Worm (Caenorhabditis elegans) whole organism, young adult: ENCODE measurements around the gene Y22D7AL.15.

Source experiments
- B0261.1 ChIP-seq: sonication (generic microtip); optimal IDR thresholded peaks from 2 replicates; lab custom pipeline; 2016; ENCODE audit warnings: mild to moderate bottlenecking, missing genetic modification characterization, moderate library complexity, missing compliant biosample characterization
- B0336.3 ChIP-seq: fragments of 200-800 bp; sonication (Bioruptor generic); IDR thresholded peaks from 2 replicates; pipeline ENCODE4 v1.3.6; 2022; ENCODE audit warnings: missing genetic modification characterization, missing compliant biosample characterization
- C06A6.2 ChIP-seq: fragments of 200-800 bp; sonication (Bioruptor generic); conservative IDR thresholded peaks from 2 replicates; pipeline ENCODE4 v1.3.6; 2022; ENCODE audit warnings: missing genetic modification characterization, missing compliant biosample characterization
- D2030.7 ChIP-seq: fragments of 200-800 bp; sonication (Bioruptor generic); IDR thresholded peaks from 2 replicates; pipeline ENCODE4 v1.3.6; 2022; ENCODE audit warnings: missing genetic modification reagents, missing genetic modification characterization, missing compliant biosample characterization
- F10E7.11 ChIP-seq: sonication (generic microtip); optimal IDR thresholded peaks from 2 replicates; lab custom pipeline; 2017; ENCODE audit warnings: mild to moderate bottlenecking, missing genetic modification characterization, moderate library complexity, missing compliant biosample characterization
- F39B2.1 ChIP-seq: fragments of 200-800 bp; sonication (Bioruptor generic); IDR thresholded peaks from 2 replicates; pipeline ENCODE4 v1.3.6; 2022; ENCODE audit warnings: missing genetic modification reagents, missing genetic modification characterization, missing compliant biosample characterization
- F55B11.4 ChIP-seq: sonication (generic microtip); optimal IDR thresholded peaks from 2 replicates; lab custom pipeline; 2016; ENCODE audit warnings: missing compliant biosample characterization, missing genetic modification characterization, borderline replicate concordance; ENCODE audit not compliant: insufficient read depth
- Y53G8AR.9 ChIP-seq: fragments of 200-800 bp; sonication (Bioruptor generic); conservative IDR thresholded peaks from 2 replicates; pipeline ENCODE4 v1.3.6; 2022; ENCODE audit warnings: missing genetic modification reagents, missing genetic modification characterization, missing compliant biosample characterization
- Y67H2A.10 ChIP-seq: fragments of 200-800 bp; sonication (Bioruptor generic); conservative IDR thresholded peaks from 2 replicates; pipeline ENCODE4 v1.3.6; 2022; ENCODE audit warnings: missing genetic modification reagents, missing genetic modification characterization, missing compliant biosample characterization
- Y79H2A.3 ChIP-seq: fragments of 200-800 bp; sonication (Bioruptor generic); conservative IDR thresholded peaks from 2 replicates; pipeline ENCODE4 v1.3.6; 2022; ENCODE audit warnings: missing genetic modification reagents, missing genetic modification characterization, missing compliant biosample characterization
- aptf-2 ChIP-seq: fragments of 200-800 bp; sonication (Bioruptor generic); conservative IDR thresholded peaks from 2 replicates; pipeline ENCODE4 v1.3.6; 2022; ENCODE audit warnings: missing genetic modification reagents, missing genetic modification characterization, missing compliant biosample characterization
- bed-2 ChIP-seq: fragments of 200-800 bp; sonication (Bioruptor generic); IDR thresholded peaks from 2 replicates; pipeline ENCODE4 v1.3.6; 2022; ENCODE audit warnings: missing genetic modification reagents, missing genetic modification characterization, missing compliant biosample characterization
- cebp-1 ChIP-seq, 2 experiments: fragments of 200-800 bp in 1 of 2; sonication (Bioruptor generic) in 1 of 2; sonication (generic microtip) in 1 of 2; IDR thresholded peaks in 1 of 2; optimal IDR thresholded peaks in 1 of 2; 2 replicates each; pipeline versions ENCODE4 v1.3.6 to Lab custom; 2017 to 2022; ENCODE audit warnings: missing compliant biosample characterization in 2 of 2, missing genetic modification characterization in 2 of 2, mild to moderate bottlenecking in 1 of 2, missing genetic modification reagents in 1 of 2, moderate library complexity in 1 of 2
- cebp-2 ChIP-seq: fragments of 200-800 bp; sonication (Bioruptor generic); IDR thresholded peaks from 2 replicates; pipeline ENCODE4 v1.3.6; 2022; ENCODE audit warnings: missing genetic modification characterization, missing compliant biosample characterization
- ceh-91 ChIP-seq: fragments of 200-800 bp; sonication (Bioruptor generic); IDR thresholded peaks from 2 replicates; pipeline ENCODE4 v1.3.6; 2022; ENCODE audit warnings: missing genetic modification reagents, missing genetic modification characterization, missing compliant biosample characterization
- dox-1 ChIP-seq: fragments of 200-800 bp; sonication (Bioruptor generic); IDR thresholded peaks from 2 replicates; pipeline ENCODE4 v1.3.6; 2022; ENCODE audit warnings: missing genetic modification reagents, missing genetic modification characterization, missing compliant biosample characterization
- dpff-1 ChIP-seq: sonication (generic microtip); optimal IDR thresholded peaks from 2 replicates; lab custom pipeline; 2017; ENCODE audit warnings: mild to moderate bottlenecking, missing genetic modification characterization, missing compliant biosample characterization
- dpl-1 ChIP-seq: fragments of 150-350 bp; optimal IDR thresholded peaks from 2 replicates; lab custom pipeline; 2014; ENCODE audit warnings: missing biosample characterization, missing genetic modification reagents, missing genetic modification characterization
- egl-44 ChIP-seq: fragments of 200-800 bp; sonication (Bioruptor generic); IDR thresholded peaks from 2 replicates; pipeline ENCODE4 v1.3.6; 2022; ENCODE audit warnings: missing genetic modification reagents, missing genetic modification characterization, missing compliant biosample characterization
- hmg-20 ChIP-seq: fragments of 200-800 bp; sonication (Bioruptor generic); IDR thresholded peaks from 2 replicates; pipeline ENCODE4 v1.3.6; 2022; ENCODE audit warnings: missing genetic modification reagents, missing genetic modification characterization, missing compliant biosample characterization
- hsf-1 ChIP-seq: fragments of 200-800 bp; sonication (Bioruptor generic); IDR thresholded peaks from 2 replicates; pipeline ENCODE4 v1.3.6; 2022; ENCODE audit warnings: missing genetic modification reagents, missing genetic modification characterization, missing compliant biosample characterization
- let-607 ChIP-seq, 2 experiments: fragments of 200-800 bp in 1 of 2; sonication (Bioruptor generic) in 1 of 2; sonication (generic microtip) in 1 of 2; optimal IDR thresholded peaks; 2 replicates each; lab custom pipeline; 2016 to 2018; ENCODE audit warnings: mild to moderate bottlenecking in 2 of 2, missing compliant biosample characterization in 2 of 2, missing genetic modification characterization in 2 of 2, moderate library complexity in 2 of 2, missing genotype in 1 of 2
- lin-26 ChIP-seq: fragments of 200-800 bp; sonication (Bioruptor generic); IDR thresholded peaks from 2 replicates; pipeline ENCODE4 v1.3.6; 2022; ENCODE audit warnings: missing genetic modification reagents, missing genetic modification characterization, missing compliant biosample characterization
- lin-54 ChIP-seq: fragments of 200-800 bp; sonication (Bioruptor generic); optimal IDR thresholded peaks from 2 replicates; lab custom pipeline; 2018; ENCODE audit warnings: mild to moderate bottlenecking, missing genetic modification characterization, missing compliant biosample characterization
- madf-10 ChIP-seq: sonication (generic microtip); optimal IDR thresholded peaks from 2 replicates; lab custom pipeline; 2016; ENCODE audit warnings: mild to moderate bottlenecking, missing genetic modification characterization, missing compliant biosample characterization
- madf-3 ChIP-seq: fragments of 200-800 bp; sonication (Bioruptor generic); IDR thresholded peaks from 2 replicates; pipeline ENCODE4 v1.3.6; 2022; ENCODE audit warnings: missing genetic modification reagents, missing genetic modification characterization, missing compliant biosample characterization
- mcd-1 ChIP-seq: fragments of 200-800 bp; sonication (Bioruptor generic); IDR thresholded peaks from 2 replicates; pipeline ENCODE4 v1.3.6; 2022; ENCODE audit warnings: missing genetic modification reagents, missing genetic modification characterization, missing compliant biosample characterization
- mes-4 ChIP-seq: sonication (generic microtip); optimal IDR thresholded peaks from 2 replicates; lab custom pipeline; 2016; ENCODE audit warnings: missing genotype, missing genetic modification characterization, missing compliant biosample characterization
- nfyb-1 ChIP-seq: fragments of 200-800 bp; sonication (Bioruptor generic); IDR thresholded peaks from 2 replicates; pipeline ENCODE4 v1.3.6; 2022; ENCODE audit warnings: missing genetic modification reagents, missing genetic modification characterization, missing compliant biosample characterization
- nhr-120 ChIP-seq: fragments of 200-800 bp; sonication (Bioruptor generic); IDR thresholded peaks from 2 replicates; pipeline ENCODE4 v1.3.6; 2022; ENCODE audit warnings: missing genetic modification characterization, missing compliant biosample characterization
- nhr-179 ChIP-seq: sonication (generic microtip); optimal IDR thresholded peaks from 2 replicates; lab custom pipeline; 2016; ENCODE audit warnings: mild to moderate bottlenecking, missing genetic modification characterization, missing compliant biosample characterization
- nhr-27 ChIP-seq: fragments of 200-800 bp; sonication (Bioruptor generic); optimal IDR thresholded peaks from 2 replicates; lab custom pipeline; 2018; ENCODE audit warnings: mild to moderate bottlenecking, missing genetic modification characterization, moderate library complexity, missing compliant biosample characterization
- nhr-90 ChIP-seq: sonication (generic microtip); optimal IDR thresholded peaks from 2 replicates; lab custom pipeline; 2016; ENCODE audit warnings: missing genotype, mild to moderate bottlenecking, missing genetic modification characterization, missing compliant biosample characterization
- pbrm-1 ChIP-seq: fragments of 200-800 bp; sonication (Bioruptor generic); IDR thresholded peaks from 2 replicates; pipeline ENCODE4 v1.3.6; 2022; ENCODE audit warnings: missing genetic modification reagents, missing genetic modification characterization, missing compliant biosample characterization
- snpc-4 ChIP-seq, 5 experiments: fragments of 150-350 bp in 1 of 5; sonication (generic microtip) in 4 of 5; optimal IDR thresholded peaks; 2 replicates each; lab custom pipeline; 2014 to 2018; ENCODE audit warnings: missing genetic modification characterization in 5 of 5, missing biosample characterization in 3 of 5, antibody characterized with exemption in 2 of 5, mild to moderate bottlenecking in 2 of 5, missing compliant biosample characterization in 2 of 5, missing genotype in 2 of 5, moderate library complexity in 2 of 5, missing genetic modification reagents in 1 of 5
- somi-1 ChIP-seq: fragments of 200-800 bp; sonication (Bioruptor generic); optimal IDR thresholded peaks from 2 replicates; lab custom pipeline; 2018; ENCODE audit warnings: mild to moderate bottlenecking, missing genetic modification characterization, missing compliant biosample characterization
- tbx-9 ChIP-seq: sonication (generic microtip); optimal IDR thresholded peaks from 2 replicates; lab custom pipeline; 2016; ENCODE audit warnings: borderline replicate concordance, missing genetic modification characterization, inconsistent platforms, missing compliant biosample characterization
- xnd-1 ChIP-seq: sonication (generic microtip); optimal IDR thresholded peaks from 2 replicates; lab custom pipeline; 2016; ENCODE audit warnings: missing genotype, missing genetic modification reagents, missing genetic modification characterization, missing compliant biosample characterization
- zfh-2 ChIP-seq: fragments of 200-800 bp; sonication (Bioruptor generic); conservative IDR thresholded peaks from 2 replicates; pipeline ENCODE4 v1.3.6; 2022; ENCODE audit warnings: missing genetic modification reagents, missing genetic modification characterization, missing compliant biosample characterization
- zim-3 ChIP-seq: sonication (generic microtip); optimal IDR thresholded peaks from 2 replicates; lab custom pipeline; 2017; ENCODE audit warnings: mild to moderate bottlenecking, missing genetic modification characterization, moderate library complexity, missing compliant biosample characterization

Gene Y22D7AL.15

ce11 chrIII:1621330-1621729, 38.3 kb downstream of the Y22D7AL.15 start:
- TF ChIP-seq somi-1 (GFP tag; lab: Kevin White, UChicago) (no peak), hmg-20 (0 out of 2 replicates have a peak, but pooled peaks have one; percentile 5), nfyb-1 (GFP tag; lab: Robert Waterston, UW) (peak; percentile 56; the same call in 1 of the 2 replicates), zfh-2 (GFP tag; lab: Robert Waterston, UW) (peak; percentile 45; the same call in 1 of the 2 replicates), hsf-1 (peak; percentile 24; the same call in 1 of the 2 replicates), F39B2.1 (GFP tag; lab: Robert Waterston, UW) (no peak), let-607 (tag; optimal IDR thresholded peaks at IDR 0.05; lab: Kevin White, UChicago) (no peak)

- TF ChIP-seq nhr-120 (GFP tag; lab: Robert Waterston, UW) (no peak), Y53G8AR.9 (GFP tag; lab: Robert Waterston, UW) (0 out of 2 replicates have a peak, but pooled peaks have one; percentile 37), C06A6.2 (no peak), lin-26 (GFP tag; lab: Robert Waterston, UW) (peak; percentile 55; the same call in 1 of the 2 replicates), zim-3 (tag; lab: Kevin White, UChicago) (no peak), nhr-90 (tag; lab: Kevin White, UChicago) (no peak), nhr-27 (tag; lab: Kevin White, UChicago) (no peak), dox-1 (GFP tag; lab: Robert Waterston, UW) (peak; percentile 58), hsf-1 (0 out of 2 replicates have a peak, but pooled peaks have one; percentile 34), lin-54 (GFP tag; lab: Kevin White, UChicago) (no peak), Y67H2A.10 (no peak), pbrm-1 (no peak), zfh-2 (GFP tag; lab: Robert Waterston, UW) (0 out of 2 replicates have a peak, but pooled peaks have one; percentile 43), B0336.3 (no peak), xnd-1 (no peak), dpl-1 (GFP tag; lab: Kevin White, UChicago) (no peak), egl-44 (GFP tag; lab: Robert Waterston, UW) (no peak), madf-3 (GFP tag; lab: Robert Waterston, UW) (0 out of 2 replicates have a peak, but pooled peaks have one; percentile 42), nhr-179 (tag; lab: Kevin White, UChicago) (no peak), dpff-1 (tag; lab: Kevin White, UChicago) (no peak), mcd-1 (GFP tag; lab: Robert Waterston, UW) (0 out of 2 replicates have a peak, but pooled peaks have one; percentile 29), madf-10 (tag; lab: Kevin White, UChicago) (no peak), mes-4 (no peak), ceh-91 (GFP tag; lab: Robert Waterston, UW) (no peak), F55B11.4 (no peak), snpc-4 (GFP tag; optimal IDR thresholded peaks at IDR 0.05; lab: Kevin White, UChicago) (no peak), snpc-4 (tag; optimal IDR thresholded peaks at IDR 0.05; lab: Kevin White, UChicago) (no peak)
Observed at ce11 chrIII:1619890-1620289, 39.8 kb downstream of the Y22D7AL.15 start.

- TF ChIP-seq F10E7.11 (tag; lab: Kevin White, UChicago) (no peak), tbx-9 (no peak), nhr-179 (tag; lab: Kevin White, UChicago) (no peak), cebp-1 (GFP tag; IDR thresholded peaks at IDR 0.05; lab: Robert Waterston, UW) (no peak), cebp-1 (tag; optimal IDR thresholded peaks at IDR 0.05; lab: Kevin White, UChicago) (no peak), bed-2 (GFP tag; lab: Robert Waterston, UW) (no peak), D2030.7 (GFP tag; lab: Robert Waterston, UW) (no peak), dpl-1 (GFP tag; lab: Kevin White, UChicago) (no peak), cebp-2 (GFP tag; lab: Robert Waterston, UW) (no peak), Y79H2A.3 (GFP tag; lab: Robert Waterston, UW) (no peak), dox-1 (GFP tag; lab: Robert Waterston, UW) (no peak), B0261.1 (tag; lab: Kevin White, UChicago) (no peak), aptf-2 (GFP tag; lab: Robert Waterston, UW) (no peak), pbrm-1 (no peak)
Observed at ce11 chrIII:1619442-1619841, 40.2 kb downstream of the Y22D7AL.15 start, which contains the start of gene hsp-60. Gene hsp-60 (plus strand): TSS chrIII:1619742.
